Fruit fly (Drosophila melanogaster) whole organism, wandering third instar larva: Measurements from ENCODE around the gene CG7778.

Source experiments
- Abd-B ChIP-seq: fragments of >200 bp; optimal IDR thresholded peaks from 2 replicates; lab custom pipeline; 2017; ENCODE audit warnings: missing biosample characterization, missing genetic modification characterization
- CrebA ChIP-seq: fragments of 200-800 bp; sonication (Bioruptor generic); optimal IDR thresholded peaks from 2 replicates; lab custom pipeline; 2016; ENCODE audit warnings: missing biosample characterization, mild to moderate bottlenecking, missing genetic modification characterization, borderline replicate concordance
- Hr78 ChIP-seq: fragments of >200 bp; optimal IDR thresholded peaks from 2 replicates; lab custom pipeline; 2017; ENCODE audit warnings: missing biosample characterization, missing genetic modification characterization
- Hr83 ChIP-seq: fragments of 200-300 bp; sonication (Bioruptor generic); optimal IDR thresholded peaks from 2 replicates; lab custom pipeline; 2016; ENCODE audit warnings: missing biosample characterization, mild to moderate bottlenecking, missing genetic modification characterization, moderate library complexity; ENCODE audit not compliant: poor library complexity, severe bottlenecking
- Jra ChIP-seq: sonication (Bioruptor generic); optimal IDR thresholded peaks from 2 replicates; lab custom pipeline; 2016; ENCODE audit warnings: missing biosample characterization, missing genetic modification characterization
- Rel ChIP-seq, 2 experiments: fragments of 200-800 bp; sonication (Bioruptor generic) in 1 of 2; optimal IDR thresholded peaks; 2 replicates in 1 of 2; 3 replicates in 1 of 2; lab custom pipeline; 2016 to 2019; ENCODE audit warnings: mild to moderate bottlenecking in 2 of 2, missing biosample characterization in 2 of 2, missing genetic modification characterization in 2 of 2, moderate library complexity in 1 of 2
- br ChIP-seq: fragments of 200-800 bp; sonication (Bioruptor generic); optimal IDR thresholded peaks from 2 replicates; lab custom pipeline; 2016; ENCODE audit warnings: missing biosample characterization, missing genetic modification characterization
- brk ChIP-seq: fragments of 200-800 bp; sonication (Bioruptor generic); optimal IDR thresholded peaks from 2 replicates; lab custom pipeline; 2016; ENCODE audit warnings: missing biosample characterization, mild to moderate bottlenecking, missing genetic modification characterization
- dmrt93B ChIP-seq: fragments of 200-800 bp; sonication (Bioruptor generic); optimal IDR thresholded peaks from 2 replicates; lab custom pipeline; 2018; ENCODE audit warnings: missing biosample characterization, mild to moderate bottlenecking, missing genetic modification characterization
- fru ChIP-seq: fragments of 200-800 bp; sonication (Bioruptor generic); optimal IDR thresholded peaks from 3 replicates; lab custom pipeline; 2016; ENCODE audit warnings: missing biosample characterization, mild to moderate bottlenecking, missing genetic modification characterization
- h ChIP-seq: fragments of 200-800 bp; sonication (Bioruptor generic); optimal IDR thresholded peaks from 3 replicates; lab custom pipeline; 2016; ENCODE audit warnings: missing biosample characterization, mild to moderate bottlenecking, missing genetic modification characterization
- pan ChIP-seq: fragments of >200 bp; optimal IDR thresholded peaks from 2 replicates; lab custom pipeline; 2017
- psq ChIP-seq: fragments of 200-800 bp; sonication (Bioruptor generic); optimal IDR thresholded peaks from 3 replicates; lab custom pipeline; 2017; ENCODE audit warnings: missing biosample characterization, mild to moderate bottlenecking, missing genetic modification characterization, moderate library complexity
- usp ChIP-seq: fragments of >200 bp; optimal IDR thresholded peaks from 2 replicates; lab custom pipeline; 2017; ENCODE audit warnings: missing biosample characterization, missing genetic modification characterization

dm6 chr2L:8311741-8312140 lies 34.7 kb upstream of the CG7778 start:
- TF ChIP-seq usp, result no peak
- TF ChIP-seq br, result no peak
- TF ChIP-seq pan (lab: Kevin White, UChicago), result no peak
- no peak for TF ChIP-seq h (GFP tag; lab: Kevin White, UChicago)
- no peak for TF ChIP-seq dmrt93B (GFP tag; lab: Kevin White, UChicago)
- TF ChIP-seq psq, result no peak
- no peak for TF ChIP-seq CrebA (GFP tag; lab: Kevin White, UChicago)
- TF ChIP-seq Hr78 (GFP tag; lab: Kevin White, UChicago), result no peak
- TF ChIP-seq Rel (GFP tag; optimal IDR thresholded peaks at IDR 0.05; lab: Kevin White, UChicago), result no peak
- TF ChIP-seq Rel (tag; optimal IDR thresholded peaks at IDR 0.05; lab: Kevin White, UChicago), result peak; percentile 98
- no peak for TF ChIP-seq fru (GFP tag; lab: Kevin White, UChicago)
- TF ChIP-seq Abd-B, result no peak
- TF ChIP-seq Hr83 (GFP tag; lab: Kevin White, UChicago), result no peak
- TF ChIP-seq Jra (GFP tag; lab: Kevin White, UChicago), result no peak
- no peak for TF ChIP-seq brk (GFP tag; lab: Kevin White, UChicago)
